Worm (Caenorhabditis elegans): Measurements from ENCODE around the gene F28C6.10.

The F28C6.10 gene

DNA sequence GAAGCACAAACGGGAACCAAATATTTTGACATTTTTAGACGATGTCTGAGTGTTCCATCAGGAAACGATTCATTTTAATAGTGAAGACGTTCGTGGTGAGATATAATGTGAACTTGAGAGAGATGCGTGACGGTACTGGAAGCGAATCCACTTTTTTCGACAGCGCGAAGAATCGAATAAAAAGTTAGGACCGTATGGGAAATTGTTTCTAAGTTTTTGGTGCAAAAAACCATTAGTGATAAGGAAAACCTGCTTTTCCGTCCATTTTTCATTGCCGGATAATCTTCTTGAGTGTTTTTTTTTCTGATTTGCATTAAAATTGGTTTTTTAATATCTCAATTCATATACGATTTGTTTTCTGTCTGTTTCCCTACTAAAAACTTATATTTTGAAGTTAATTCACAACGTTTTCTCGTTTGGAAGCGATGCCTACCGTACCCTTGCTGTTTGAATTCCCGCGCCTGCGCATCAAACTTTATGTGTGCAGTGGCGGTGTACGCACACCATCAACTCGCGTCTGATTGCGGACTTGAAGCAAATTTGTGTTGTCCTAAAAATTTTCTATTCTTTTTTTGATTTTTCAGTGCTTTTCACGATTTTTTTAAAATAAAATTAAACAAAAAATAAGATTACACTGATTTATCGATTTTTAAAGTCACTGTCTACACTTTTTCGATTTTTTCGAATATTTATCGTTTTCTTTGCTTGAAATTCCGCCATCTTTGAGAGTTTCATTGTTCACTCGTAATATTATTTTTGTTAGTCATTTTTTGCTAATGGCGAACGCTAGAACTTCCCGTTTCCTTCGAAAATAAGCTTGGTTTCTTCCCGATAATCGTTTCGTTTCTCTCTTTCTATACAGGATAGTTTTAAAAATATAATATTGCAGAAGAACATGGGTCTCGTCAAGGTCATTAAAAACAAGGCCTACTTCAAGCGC lies 38.5 kb upstream of the F28C6.10 start, which contains the start of the genes col-38 and rpl-5 (continued):
- TF ChIP-seq nhr-47 (tag; optimal IDR thresholded peaks at IDR 0.05) (peak; percentile 91), nhr-12 (tag; optimal IDR thresholded peaks at IDR 0.05) (no peak), sup-37 (GFP tag; optimal IDR thresholded peaks at IDR 0.05) (no peak), vab-15 (tag; optimal IDR thresholded peaks at IDR 0.05) (peak; percentile 82), ceh-88 (GFP tag; IDR thresholded peaks at IDR 0.05) (peak; percentile 79), pax-3 (tag; optimal IDR thresholded peaks at IDR 0.05) (peak; percentile 82), efl-1 (optimal IDR thresholded peaks at IDR 0.05) (peak; percentile 82 to 98), efl-1 (GFP tag; optimal IDR thresholded peaks at IDR 0.05 in 1 of 2) (peak; percentile 97 to 100), unc-30 (tag; optimal IDR thresholded peaks at IDR 0.05) (no peak), egl-13 (tag; optimal IDR thresholded peaks at IDR 0.05) (peak; percentile 74), fkh-8 (tag; optimal IDR thresholded peaks at IDR 0.05) (peak; percentile 93), efl-3 (GFP tag; optimal IDR thresholded peaks at IDR 0.05) (no peak), zag-1 (tag; optimal IDR thresholded peaks at IDR 0.05) (no peak), lir-3 (tag; optimal IDR thresholded peaks at IDR 0.05; ENCODE audit: poor library complexity) (peak; percentile 73), swsn-7 (tag; optimal IDR thresholded peaks at IDR 0.05) (peak; percentile 90), lin-13 (GFP tag; optimal IDR thresholded peaks at IDR 0.05) (peak; percentile 87), mep-1 (tag; optimal IDR thresholded peaks at IDR 0.05) (peak; percentile 98), lin-14 (GFP tag; optimal IDR thresholded peaks at IDR 0.05) (peak; percentile 93), lin-15B (tag; optimal IDR thresholded peaks at IDR 0.05) (peak; percentile 94), aly-2 (tag; optimal IDR thresholded peaks at IDR 0.05) (peak; percentile 30), sox-4 (tag; optimal IDR thresholded peaks at IDR 0.05) (peak; percentile 30), elt-3 (tag; optimal IDR thresholded peaks at IDR 0.05) (peak in 4 of 6 experiments; percentile 11 to 91 (median 82)), ceh-90 (tag; optimal IDR thresholded peaks at IDR 0.05) (peak; percentile 34), hlh-17 (GFP tag; optimal IDR thresholded peaks at IDR 0.05; ENCODE audit: borderline replicate concordance) (no peak), fkh-4 (tag; optimal IDR thresholded peaks at IDR 0.05; ENCODE audit: borderline replicate concordance) (peak; percentile 11), ces-1 (GFP tag; optimal IDR thresholded peaks at IDR 0.05) (no peak), nhr-90 (tag; optimal IDR thresholded peaks at IDR 0.05; ENCODE audit: poor library complexity) (peak; percentile 84), nhr-20 (tag; optimal IDR thresholded peaks at IDR 0.05) (peak; percentile 95), ztf-11 (tag; optimal IDR thresholded peaks at IDR 0.05) (peak in 1 of 2 experiments; percentile 56), xbp-1 (tag; optimal IDR thresholded peaks at IDR 0.05) (peak; percentile 95), nhr-77 (tag; optimal IDR thresholded peaks at IDR 0.05) (peak; percentile 87), fos-1 (tag; optimal IDR thresholded peaks at IDR 0.05) (peak; percentile 79), nhr-19 (GFP tag; conservative IDR thresholded peaks at IDR 0.05) (peak; percentile 88), dpl-1 (GFP tag; optimal IDR thresholded peaks at IDR 0.05) (peak; percentile 97 to 99 (median 97)), Y116A8C.19 (tag; optimal IDR thresholded peaks at IDR 0.05; ENCODE audit: borderline replicate concordance) (no peak), skn-1 (tag; optimal IDR thresholded peaks at IDR 0.05) (peak; percentile 94), snu-23 (GFP tag; optimal IDR thresholded peaks at IDR 0.05) (peak; percentile 95), tbx-2 (tag; optimal IDR thresholded peaks at IDR 0.05) (peak; percentile 91), rnt-1 (tag; optimal IDR thresholded peaks at IDR 0.05) (peak; percentile 92), lin-35 (GFP tag; optimal IDR thresholded peaks at IDR 0.05) (peak; percentile 98 to 99), grh-1 (GFP tag; IDR thresholded peaks at IDR 0.05) (peak; percentile 75), nhr-11 (tag; optimal IDR thresholded peaks at IDR 0.05) (peak; percentile 54), zip-4 (GFP tag; optimal IDR thresholded peaks at IDR 0.05) (peak; percentile 47), ceh-63 (GFP tag; optimal IDR thresholded peaks at IDR 0.05) (no peak), egl-27 (tag; optimal IDR thresholded peaks at IDR 0.05) (no peak), pag-3 (tag; optimal IDR thresholded peaks at IDR 0.05; ENCODE audit: borderline replicate concordance, insufficient read depth) (no peak), nhr-237 (tag; optimal IDR thresholded peaks at IDR 0.05) (peak; percentile 78), mef-2 (tag; optimal IDR thresholded peaks at IDR 0.05) (peak; percentile 29), irx-1 (tag; optimal IDR thresholded peaks at IDR 0.05) (peak; percentile 54)
